Worm (Caenorhabditis elegans) whole organism, late embryonic: ENCODE measurements around the gene T19C3.7.
A peak's percentile ranks its signal among the peaks of the same experiment; 100 is the strongest.

Experiments used
- C08G9.2 ChIP-seq: sonication (generic microtip); optimal IDR thresholded peaks from 2 replicates; lab custom pipeline; 2016; ENCODE audit warnings: mild to moderate bottlenecking, missing genetic modification characterization, moderate library complexity, missing compliant biosample characterization
- F13H6.1 ChIP-seq: sonication (generic microtip); optimal IDR thresholded peaks from 2 replicates; lab custom pipeline; 2016; ENCODE audit warnings: missing genetic modification characterization, missing compliant biosample characterization
- K09A11.1 ChIP-seq: sonication (generic microtip); optimal IDR thresholded peaks from 2 replicates; lab custom pipeline; 2017; ENCODE audit warnings: antibody characterized with exemption, mild to moderate bottlenecking, missing genetic modification characterization, missing compliant biosample characterization; ENCODE audit not compliant: insufficient read depth
- ama-1 ChIP-seq: fragments of 150-350 bp; optimal IDR thresholded peaks from 2 replicates; lab custom pipeline; 2014
- ceh-19 ChIP-seq: fragments of 200-800 bp; sonication (Bioruptor generic); optimal IDR thresholded peaks from 2 replicates; lab custom pipeline; 2018; ENCODE audit warnings: mild to moderate bottlenecking, missing genetic modification characterization, missing compliant biosample characterization
- ceh-2 ChIP-seq: sonication (generic microtip); optimal IDR thresholded peaks from 2 replicates; lab custom pipeline; 2016; ENCODE audit warnings: missing genotype, missing genetic modification characterization, missing compliant biosample characterization
- ceh-24 ChIP-seq: sonication (generic microtip); optimal IDR thresholded peaks from 2 replicates; lab custom pipeline; 2016; ENCODE audit warnings: mild to moderate bottlenecking, missing genetic modification characterization, missing compliant biosample characterization
- ceh-30 ChIP-seq: fragments of 150-350 bp; optimal IDR thresholded peaks from 2 replicates; lab custom pipeline; 2014; ENCODE audit warnings: missing biosample characterization, missing genetic modification characterization
- elt-2 ChIP-seq: sonication (generic microtip); optimal IDR thresholded peaks from 2 replicates; lab custom pipeline; 2016; ENCODE audit warnings: missing genetic modification reagents, missing genetic modification characterization, missing compliant biosample characterization
- eyg-1 ChIP-seq: sonication (generic microtip); optimal IDR thresholded peaks from 2 replicates; lab custom pipeline; 2016; ENCODE audit warnings: missing genotype, missing genetic modification characterization, missing compliant biosample characterization
- fkh-10 ChIP-seq: fragments of 150-350 bp; optimal IDR thresholded peaks from 2 replicates; lab custom pipeline; 2014; ENCODE audit warnings: missing biosample characterization, missing genetic modification reagents, missing genetic modification characterization
- gmeb-2 ChIP-seq: sonication (generic microtip); optimal IDR thresholded peaks from 2 replicates; lab custom pipeline; 2016; ENCODE audit warnings: missing genetic modification characterization, inconsistent platforms, missing compliant biosample characterization
- hlh-15 ChIP-seq: sonication (generic microtip); optimal IDR thresholded peaks from 2 replicates; lab custom pipeline; 2016; ENCODE audit warnings: missing genetic modification characterization, missing compliant biosample characterization
- hlh-30 ChIP-seq: sonication (generic microtip); optimal IDR thresholded peaks from 2 replicates; lab custom pipeline; 2017; ENCODE audit warnings: antibody characterized with exemption, missing genetic modification characterization, missing compliant biosample characterization; ENCODE audit not compliant: insufficient read depth
- hlh-8 ChIP-seq: sonication (generic microtip); optimal IDR thresholded peaks from 2 replicates; lab custom pipeline; 2016; ENCODE audit warnings: missing genotype, missing genetic modification characterization, missing compliant biosample characterization
- mec-3 ChIP-seq: sonication (generic microtip); optimal IDR thresholded peaks from 2 replicates; lab custom pipeline; 2016; ENCODE audit warnings: borderline replicate concordance, missing genetic modification characterization, missing compliant biosample characterization
- nhr-11 ChIP-seq: fragments of 150-350 bp; optimal IDR thresholded peaks from 2 replicates; lab custom pipeline; 2014; ENCODE audit warnings: missing biosample characterization, missing genetic modification characterization
- odd-2 ChIP-seq: sonication (generic microtip); optimal IDR thresholded peaks from 2 replicates; lab custom pipeline; 2017; ENCODE audit warnings: antibody characterized with exemption, mild to moderate bottlenecking, missing genetic modification characterization, missing compliant biosample characterization
- pag-3 ChIP-seq: sonication (generic microtip); optimal IDR thresholded peaks from 2 replicates; lab custom pipeline; 2016; ENCODE audit warnings: missing compliant biosample characterization, missing genetic modification characterization, borderline replicate concordance
- pax-1 ChIP-seq: fragments of 150-350 bp; optimal IDR thresholded peaks from 2 replicates; lab custom pipeline; 2014; ENCODE audit warnings: missing biosample characterization, missing genetic modification characterization
- pha-2 ChIP-seq: sonication (generic microtip); optimal IDR thresholded peaks from 2 replicates; lab custom pipeline; 2017; ENCODE audit warnings: mild to moderate bottlenecking, missing genetic modification characterization, missing compliant biosample characterization
- pros-1 ChIP-seq: fragments of 150-350 bp; optimal IDR thresholded peaks from 2 replicates; lab custom pipeline; 2014; ENCODE audit warnings: missing biosample characterization, missing genetic modification reagents, missing genetic modification characterization
- ref-2 ChIP-seq: sonication (generic microtip); optimal IDR thresholded peaks from 2 replicates; lab custom pipeline; 2016; ENCODE audit warnings: missing genetic modification characterization, missing compliant biosample characterization
- tbx-7 ChIP-seq: sonication (generic microtip); optimal IDR thresholded peaks from 2 replicates; lab custom pipeline; 2016; ENCODE audit warnings: missing genotype, missing genetic modification characterization, missing compliant biosample characterization
- unc-42 ChIP-seq: sonication (generic microtip); optimal IDR thresholded peaks from 2 replicates; lab custom pipeline; 2016; ENCODE audit warnings: missing genotype, missing genetic modification characterization, missing compliant biosample characterization
- zip-5 ChIP-seq: sonication (generic microtip); optimal IDR thresholded peaks from 2 replicates; lab custom pipeline; 2016; ENCODE audit warnings: missing genetic modification characterization, missing compliant biosample characterization

The T19C3.7 gene

DNA sequence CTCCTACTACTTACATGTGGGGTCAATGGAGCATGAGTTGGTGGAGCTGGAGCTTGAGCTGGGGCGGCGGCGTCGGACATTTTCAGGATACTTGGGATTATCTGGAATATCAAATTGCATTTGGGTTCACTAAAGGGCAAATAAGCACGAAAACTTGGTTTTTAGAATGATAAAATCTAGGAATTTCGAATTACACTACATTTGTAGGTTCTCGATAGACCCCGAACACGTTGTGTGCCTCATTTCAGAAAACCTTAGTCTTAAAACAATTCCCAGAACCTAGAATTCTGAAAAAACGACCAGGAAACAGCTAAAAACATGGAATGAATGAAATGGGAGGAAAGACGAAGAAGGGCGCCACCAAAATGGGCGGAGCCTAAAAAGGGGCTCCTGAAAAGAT is 21.5 kb downstream of the T19C3.7 start, which contains the start of gene T19C3.3:
TSS of gene T19C3.3 (minus strand) at position 101 of the 400 bp plus-strand sequence.
- TF ChIP-seq C08G9.2 (tag; lab: Kevin White, UChicago): no peak
- TF ChIP-seq ceh-19: no peak
- TF ChIP-seq mec-3 (tag; lab: Kevin White, UChicago): no peak
- no peak for TF ChIP-seq hlh-8
- TF ChIP-seq hlh-30 (tag; lab: Kevin White, UChicago): no peak
- no peak for TF ChIP-seq gmeb-2 (tag; lab: Kevin White, UChicago)
- peak; percentile 10 for TF ChIP-seq unc-42 (tag; lab: Kevin White, UChicago)
- TF ChIP-seq ceh-24 (tag; lab: Kevin White, UChicago): no peak
- TF ChIP-seq, all 69 proteins: peak for 1

DNA sequence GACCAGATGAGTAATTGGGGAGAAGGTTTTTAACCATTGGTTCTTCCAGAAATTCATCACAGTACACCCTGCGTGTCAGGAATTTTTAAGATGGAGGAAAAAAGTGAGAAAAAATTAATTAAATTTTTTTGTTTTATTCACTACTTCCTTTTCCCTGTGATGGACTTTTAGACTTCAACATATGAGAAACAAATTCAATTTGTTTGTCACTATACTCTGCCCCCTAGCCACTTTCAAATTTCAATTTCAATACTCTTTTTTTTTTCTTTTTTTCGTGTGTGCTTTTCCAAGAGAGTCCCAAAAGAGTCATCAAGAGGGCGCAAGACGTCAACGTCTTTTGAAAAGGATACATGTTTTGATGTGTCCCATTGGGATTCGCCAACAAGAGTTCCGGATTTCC is 23.2 kb downstream of the T19C3.7 start:
- TF ChIP-seq ceh-30 (tag; lab: Kevin White, UChicago) (no peak), unc-42 (tag; lab: Kevin White, UChicago) (peak; percentile 77)

DNA sequence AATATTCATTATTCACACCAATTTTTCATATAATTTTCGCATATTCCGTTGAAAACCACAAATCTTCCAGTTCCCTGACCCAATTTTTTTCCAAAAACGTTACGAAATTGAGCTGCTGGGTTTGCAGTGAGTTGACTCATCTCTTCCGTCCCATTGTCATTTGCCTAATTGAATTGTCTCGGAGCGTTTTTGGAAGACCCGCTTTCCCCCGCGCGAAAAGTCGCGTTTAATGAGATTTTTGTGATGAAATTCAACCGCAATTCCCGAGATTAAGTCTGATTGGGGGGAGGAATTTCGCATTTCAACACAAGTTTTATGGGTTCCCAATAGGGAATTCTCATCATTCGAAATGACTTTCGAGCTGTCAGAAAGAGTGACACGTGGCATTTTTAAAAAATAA is 24.1 kb downstream of the T19C3.7 start:
- no peak for TF ChIP-seq pag-3 (tag; lab: Kevin White, UChicago)
- TF ChIP-seq unc-42 (tag; lab: Kevin White, UChicago): peak; percentile 96

DNA sequence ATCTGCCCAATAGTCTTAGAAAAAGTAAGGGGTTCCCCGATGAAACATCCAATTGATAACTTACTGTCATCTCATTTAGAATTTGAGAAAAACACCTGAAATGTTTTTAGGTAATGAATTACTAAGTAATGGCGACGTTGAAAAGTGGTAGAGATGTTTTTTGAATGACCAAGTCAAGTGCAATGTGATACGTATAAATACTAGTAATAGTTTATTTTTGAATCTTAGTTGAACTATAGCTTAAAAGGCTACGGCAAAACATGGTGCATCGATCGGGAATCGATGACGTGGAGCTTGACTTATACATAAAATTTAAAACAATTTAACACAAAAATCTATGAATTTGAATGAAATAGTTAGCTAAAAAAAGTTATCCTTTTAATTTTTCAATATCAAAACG is 26.4 kb downstream of the T19C3.7 start, which contains the start of gene best-17:
TSS of gene best-17 (minus strand) at position 101 of the 400 bp plus-strand sequence.
- TF ChIP-seq hlh-15 (no peak), ama-1 (no peak), fkh-10 (GFP tag; lab: Kevin White, UChicago) (no peak), pros-1 (tag; lab: Kevin White, UChicago) (no peak), nhr-11 (tag; lab: Kevin White, UChicago) (no peak), ceh-24 (tag; lab: Kevin White, UChicago) (no peak), ceh-2 (tag; lab: Kevin White, UChicago) (no peak), mec-3 (tag; lab: Kevin White, UChicago) (no peak), ref-2 (tag; lab: Kevin White, UChicago) (no peak), tbx-7 (tag; lab: Kevin White, UChicago) (no peak)

- no peak for TF ChIP-seq pax-1 (tag; lab: Kevin White, UChicago)
- TF ChIP-seq nhr-11 (tag; lab: Kevin White, UChicago): no peak
- no peak for TF ChIP-seq K09A11.1 (tag; lab: Kevin White, UChicago)
Observed at ce11 chrIII:605415-606054, 30.4 kb downstream of the T19C3.7 start, which contains the start of the genes Y55B1AR.4 and ttr-7. Y55B1AR.4 (minus strand) TSS chrIII:605515. ttr-7 (plus strand) TSS chrIII:606004.

DNA sequence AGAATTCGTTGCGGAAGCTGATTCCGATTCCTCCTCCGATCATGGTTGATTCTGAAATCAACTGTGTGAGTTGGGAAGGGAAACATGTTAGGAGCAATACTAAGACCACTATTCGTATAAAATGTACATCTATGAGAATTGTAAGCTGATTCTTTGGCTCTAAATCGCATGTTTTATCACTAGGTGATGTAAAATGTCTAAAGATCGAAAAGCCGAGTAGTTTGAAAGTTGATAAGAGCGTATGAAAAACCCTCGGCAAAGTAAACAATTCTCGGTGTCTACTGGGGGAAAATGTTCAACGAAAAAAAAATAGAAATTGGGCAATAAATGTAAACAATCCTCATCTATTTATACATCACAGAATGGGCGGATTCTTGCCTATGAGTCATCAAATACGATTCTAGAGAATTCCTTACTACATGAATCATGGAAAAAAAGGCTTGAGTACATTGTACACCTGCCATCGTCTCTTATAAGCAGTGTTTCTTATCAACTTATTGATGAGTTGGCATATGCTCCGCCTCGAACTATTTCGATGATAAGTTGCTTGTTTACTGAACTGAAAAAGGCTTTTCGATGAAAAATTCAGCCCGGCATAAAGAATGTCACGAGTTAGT is 35.5 kb downstream of the T19C3.7 start, which contains the start of gene lec-6:
TSS of gene lec-6 (minus strand) at position 51 of the 617 bp plus-strand sequence.
- TF ChIP-seq eyg-1: no peak
- TF ChIP-seq F13H6.1 (tag; lab: Kevin White, UChicago): no peak
- TF ChIP-seq elt-2: peak; percentile 55
- no peak for TF ChIP-seq pha-2

DNA sequence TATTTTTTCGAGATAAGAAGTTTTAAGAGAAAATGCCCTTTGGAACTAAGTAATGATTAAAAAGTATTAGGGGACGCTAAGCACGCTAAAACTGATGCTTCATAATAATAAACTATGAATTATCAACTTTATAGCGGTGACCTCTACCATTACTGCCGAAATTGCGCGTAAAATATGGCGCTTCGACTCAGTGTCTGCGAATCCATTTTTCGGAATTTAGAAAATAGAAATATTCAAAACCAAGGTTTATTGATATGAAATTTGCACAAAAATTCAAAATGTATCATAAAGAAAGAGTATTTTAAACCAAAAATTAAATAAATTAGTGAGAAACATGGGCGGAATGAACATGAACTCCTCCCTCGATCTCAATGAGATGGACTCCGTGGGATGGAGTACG is 36.7 kb downstream of the T19C3.7 start:
- TF ChIP-seq odd-2 (tag; lab: Kevin White, UChicago) (no peak), zip-5 (no peak)
- TF ChIP-seq, all 69 proteins: peak for 0
